Worm (Caenorhabditis elegans) whole organism, mixed stage, embryonic: ENCODE data around the gene str-90.

Source experiments
- ceh-39 ChIP-seq: fragments of 150-350 bp; optimal IDR thresholded peaks from 2 replicates; lab custom pipeline; 2014; ENCODE audit warnings: missing biosample characterization, missing genetic modification characterization
- ceh-43 ChIP-seq: fragments of 200-800 bp; sonication (Bioruptor generic); optimal IDR thresholded peaks from 2 replicates; lab custom pipeline; 2018; ENCODE audit warnings: mild to moderate bottlenecking, missing genetic modification characterization, moderate library complexity, missing compliant biosample characterization
- cnd-1 ChIP-seq: fragments of 200-800 bp; sonication (Bioruptor generic); optimal IDR thresholded peaks from 2 replicates; lab custom pipeline; 2018; ENCODE audit warnings: mild to moderate bottlenecking, missing genetic modification characterization, missing compliant biosample characterization
- drap-1 ChIP-seq: fragments of 200-800 bp; sonication (Bioruptor generic); optimal IDR thresholded peaks from 3 replicates; lab custom pipeline; 2018; ENCODE audit warnings: mild to moderate bottlenecking, missing genetic modification characterization, missing compliant biosample characterization
- elt-3 ChIP-seq: fragments of 150-350 bp; optimal IDR thresholded peaks from 2 replicates; lab custom pipeline; 2014; ENCODE audit warnings: missing biosample characterization, missing genetic modification characterization
- mep-1 ChIP-seq: fragments of 150-350 bp; optimal IDR thresholded peaks from 2 replicates; lab custom pipeline; 2017; ENCODE audit warnings: missing biosample characterization, missing genetic modification reagents, missing genetic modification characterization, inconsistent platforms
- nhr-2 ChIP-seq: fragments of 150-350 bp; optimal IDR thresholded peaks from 2 replicates; lab custom pipeline; 2014; ENCODE audit warnings: missing biosample characterization, missing genetic modification characterization
- nhr-237 ChIP-seq: fragments of 150-350 bp; optimal IDR thresholded peaks from 2 replicates; lab custom pipeline; 2014; ENCODE audit warnings: missing biosample characterization, missing genetic modification characterization
- pha-4 ChIP-seq: fragments of 150-350 bp; optimal IDR thresholded peaks from 2 replicates; lab custom pipeline; 2018; ENCODE audit warnings: missing biosample characterization, missing genetic modification reagents, missing genetic modification characterization
- sem-2 ChIP-seq: fragments of 200-800 bp; sonication (Bioruptor generic); optimal IDR thresholded peaks from 2 replicates; lab custom pipeline; 2018; ENCODE audit warnings: mild to moderate bottlenecking, missing genetic modification characterization, missing compliant biosample characterization
- tbx-8 ChIP-seq: fragments of 200-800 bp; sonication (Bioruptor generic); optimal IDR thresholded peaks from 2 replicates; lab custom pipeline; 2018; ENCODE audit warnings: mild to moderate bottlenecking, missing genetic modification characterization, moderate library complexity, missing compliant biosample characterization
- zip-8 ChIP-seq: fragments of 150-350 bp; optimal IDR thresholded peaks from 2 replicates; lab custom pipeline; 2014; ENCODE audit warnings: missing biosample characterization, missing genetic modification characterization
- ztf-11 ChIP-seq: fragments of 150-350 bp; optimal IDR thresholded peaks from 2 replicates; lab custom pipeline; 2014; ENCODE audit warnings: missing biosample characterization, missing genetic modification characterization

ce11 chrV:8058359-8058758, 44.7 kb upstream of the str-90 start, which contains the start of gene str-138:
- TF ChIP-seq elt-3 (tag; lab: Kevin White, UChicago) (no peak), pha-4 (no peak), drap-1 (no peak), ztf-11 (tag; lab: Kevin White, UChicago) (no peak), sem-2 (GFP tag; lab: Kevin White, UChicago) (no peak), ceh-39 (tag; lab: Kevin White, UChicago) (no peak), mep-1 (tag; lab: Kevin White, UChicago) (no peak), zip-8 (tag; lab: Kevin White, UChicago) (no peak), tbx-8 (GFP tag; lab: Kevin White, UChicago) (no peak), nhr-2 (tag; lab: Kevin White, UChicago) (no peak), nhr-237 (tag; lab: Kevin White, UChicago) (no peak), cnd-1 (tag; lab: Kevin White, UChicago) (no peak), ceh-43 (GFP tag; lab: Kevin White, UChicago) (no peak)
